Worm (Caenorhabditis elegans) whole organism, midembryonic: ENCODE data around the gene F37C4.5.

ENCODE experiments used
- flt-1 ChIP-seq: fragments of 200-800 bp; sonication (Bioruptor generic); IDR thresholded peaks from 2 replicates; pipeline ENCODE4 v1.3.6; 2022; ENCODE audit warnings: missing genetic modification characterization, missing compliant biosample characterization
- klf-2 ChIP-seq: fragments of 200-800 bp; sonication (Bioruptor generic); conservative IDR thresholded peaks from 2 replicates; pipeline ENCODE4 v1.3.6; 2022; ENCODE audit warnings: missing genetic modification reagents, missing genetic modification characterization, missing compliant biosample characterization
- ref-1 ChIP-seq: fragments of 200-800 bp; sonication (Bioruptor generic); conservative IDR thresholded peaks from 2 replicates; pipeline ENCODE4 v1.3.6; 2022; ENCODE audit warnings: missing genetic modification reagents, missing genetic modification characterization, missing compliant biosample characterization
- ztf-29 ChIP-seq: fragments of 200-800 bp; sonication (Bioruptor generic); IDR thresholded peaks from 2 replicates; pipeline ENCODE4 v1.3.6; 2022; ENCODE audit warnings: missing genetic modification reagents, missing genetic modification characterization, missing compliant biosample characterization

- TF ChIP-seq ref-1 (GFP tag; lab: Robert Waterston, UW), result no peak
- TF ChIP-seq flt-1, result no peak
- TF ChIP-seq ztf-29 (GFP tag; lab: Robert Waterston, UW), result no peak
- no peak for TF ChIP-seq klf-2 (GFP tag; lab: Robert Waterston, UW)
These were observed 13.2 kb downstream of the F37C4.5 start for ce11 chrIV:3860419-3860818.
